Fruit fly (Drosophila melanogaster) whole organism, embryonic: ENCODE results near the gene TH1.

Source experiments
- Atf3 ChIP-seq: fragments of 200-800 bp; sonication (Bioruptor generic); optimal IDR thresholded peaks from 3 replicates; lab custom pipeline; 2016; ENCODE audit warnings: missing biosample characterization, missing genetic modification characterization
- B-H2 ChIP-seq: fragments of 200-800 bp; sonication (Bioruptor generic); optimal IDR thresholded peaks from 2 replicates; lab custom pipeline; 2018; ENCODE audit warnings: missing biosample characterization, mild to moderate bottlenecking, missing genetic modification characterization
- BEAF-32 ChIP-seq: fragments of 200-800 bp; sonication (Bioruptor generic); optimal IDR thresholded peaks from 3 replicates; lab custom pipeline; 2017; ENCODE audit warnings: missing biosample characterization, missing genetic modification characterization, mild to moderate bottlenecking, moderate library complexity, missing genetic modification reagents
- CG11696 ChIP-seq: fragments of 200-800 bp; sonication (Bioruptor generic); IDR thresholded peaks from 2 replicates; pipeline ENCODE4 v1.3.6; 2022; ENCODE audit warnings: missing biosample characterization, missing genetic modification characterization
- CG12744 ChIP-seq: fragments of 200-800 bp; sonication (Bioruptor generic); optimal IDR thresholded peaks from 2 replicates; lab custom pipeline; 2016; ENCODE audit warnings: missing biosample characterization, missing genetic modification characterization
- CG13624 ChIP-seq: fragments of 200-800 bp; sonication (Bioruptor generic); optimal IDR thresholded peaks from 2 replicates; lab custom pipeline; 2016; ENCODE audit warnings: missing biosample characterization, missing genetic modification characterization
- CG1647 ChIP-seq: fragments of 200-800 bp; sonication (Bioruptor generic); optimal IDR thresholded peaks from 3 replicates; lab custom pipeline; 2016; ENCODE audit warnings: missing biosample characterization, missing genetic modification characterization
- CG16815 ChIP-seq: fragments of 200-800 bp; sonication (Bioruptor generic); optimal IDR thresholded peaks from 3 replicates; lab custom pipeline; 2017; ENCODE audit warnings: missing biosample characterization, mild to moderate bottlenecking, missing genetic modification characterization
- CG17829 ChIP-seq: fragments of 200-800 bp; optimal IDR thresholded peaks from 2 replicates; lab custom pipeline; 2019; ENCODE audit warnings: missing biosample characterization, mild to moderate bottlenecking, missing genetic modification characterization, moderate library complexity
- CG18262 ChIP-seq: fragments of 200-800 bp; optimal IDR thresholded peaks from 3 replicates; lab custom pipeline; 2019; ENCODE audit warnings: missing biosample characterization, mild to moderate bottlenecking, missing genetic modification characterization, moderate library complexity
- CG1832 ChIP-seq: fragments of 200-800 bp; sonication (Bioruptor generic); optimal IDR thresholded peaks from 2 replicates; lab custom pipeline; 2017; ENCODE audit warnings: missing biosample characterization, mild to moderate bottlenecking, missing genetic modification characterization, inconsistent platforms
- CG2678 ChIP-seq: fragments of 200-800 bp; sonication (Bioruptor generic); optimal IDR thresholded peaks from 3 replicates; lab custom pipeline; 2019; ENCODE audit warnings: missing biosample characterization, mild to moderate bottlenecking, missing genetic modification characterization, moderate library complexity
- CG2875 ChIP-seq: fragments of 200-800 bp; sonication (Bioruptor generic); optimal IDR thresholded peaks from 2 replicates; lab custom pipeline; 2017; ENCODE audit warnings: missing biosample characterization, mild to moderate bottlenecking, missing genetic modification characterization, missing genetic modification reagents
- CG31365 ChIP-seq: fragments of 200-800 bp; sonication (Bioruptor generic); optimal IDR thresholded peaks from 2 replicates; lab custom pipeline; 2018; ENCODE audit warnings: missing biosample characterization, mild to moderate bottlenecking, missing genetic modification characterization
- CG3281 ChIP-seq: fragments of 200-800 bp; sonication (Bioruptor generic); optimal IDR thresholded peaks from 3 replicates; lab custom pipeline; 2017; ENCODE audit warnings: missing biosample characterization, mild to moderate bottlenecking, missing genetic modification characterization
- CG4617 ChIP-seq: fragments of 200-800 bp; sonication (Bioruptor generic); optimal IDR thresholded peaks from 3 replicates; lab custom pipeline; 2016; ENCODE audit warnings: missing biosample characterization, missing genetic modification characterization, borderline replicate concordance
- CG6175 ChIP-seq: fragments of 200-800 bp; sonication (Bioruptor generic); IDR thresholded peaks from 3 replicates; pipeline ENCODE4 v1.3.6; 2022; ENCODE audit warnings: missing biosample characterization, missing genetic modification characterization
- CG7786 ChIP-seq: fragments of 200-800 bp; sonication (Bioruptor generic); optimal IDR thresholded peaks from 2 replicates; lab custom pipeline; 2016; ENCODE audit warnings: missing biosample characterization, missing genetic modification characterization
- CrebB ChIP-seq: fragments of 200-800 bp; sonication (Bioruptor generic); optimal IDR thresholded peaks from 3 replicates; lab custom pipeline; 2018; ENCODE audit warnings: missing biosample characterization, mild to moderate bottlenecking, missing genetic modification characterization
- D19B ChIP-seq: fragments of 200-800 bp; sonication (Bioruptor generic); optimal IDR thresholded peaks from 2 replicates; lab custom pipeline; 2017; ENCODE audit warnings: missing biosample characterization, mild to moderate bottlenecking, missing genetic modification characterization
- Dll ChIP-seq: fragments of 200-800 bp; sonication (Bioruptor generic); IDR thresholded peaks from 4 replicates; pipeline ENCODE4 v1.3.6; 2022; ENCODE audit warnings: missing biosample characterization, missing genetic modification characterization; ENCODE audit not compliant: partially characterized antibody
- Dref ChIP-seq: fragments of 200-800 bp; sonication (Bioruptor generic); IDR thresholded peaks from 2 replicates; pipeline ENCODE4 v1.3.6; 2022; ENCODE audit warnings: missing biosample characterization, missing genetic modification characterization
- H15 ChIP-seq: fragments of 200-800 bp; sonication (Bioruptor generic); IDR thresholded peaks from 3 replicates; pipeline ENCODE4 v1.3.6; 2022; ENCODE audit warnings: missing biosample characterization, missing genetic modification characterization
- HLH3B ChIP-seq: fragments of 200-800 bp; sonication (Bioruptor generic); IDR thresholded peaks from 2 replicates; pipeline ENCODE4 v1.3.6; 2022; ENCODE audit warnings: missing biosample characterization, missing genetic modification characterization
- NC2β ChIP-seq: fragments of 200-800 bp; sonication (Bioruptor generic); optimal IDR thresholded peaks from 2 replicates; lab custom pipeline; 2016; ENCODE audit warnings: missing biosample characterization, missing genetic modification characterization
- NFAT ChIP-seq: fragments of 200-800 bp; sonication (Bioruptor generic); IDR thresholded peaks from 2 replicates; pipeline ENCODE4 v1.3.6; 2022; ENCODE audit warnings: missing biosample characterization, missing genetic modification characterization
- Rfx ChIP-seq: fragments of 200-800 bp; sonication (Bioruptor generic); IDR thresholded peaks from 2 replicates; pipeline ENCODE4 v1.3.6; 2022; ENCODE audit warnings: missing biosample characterization, missing genetic modification characterization
- Tbp ChIP-seq: fragments of >200 bp; optimal IDR thresholded peaks from 2 replicates; lab custom pipeline; 2018; ENCODE audit warnings: missing biosample characterization, missing genetic modification characterization
- bab2 ChIP-seq: fragments of 200-800 bp; sonication (Bioruptor generic); optimal IDR thresholded peaks from 2 replicates; lab custom pipeline; 2016; ENCODE audit warnings: missing biosample characterization, missing genetic modification characterization
- chm ChIP-seq: fragments of 200-800 bp; sonication (Bioruptor generic); IDR thresholded peaks from 2 replicates; pipeline ENCODE4 v1.3.6; 2022; ENCODE audit warnings: missing biosample characterization, missing genetic modification characterization
- dati ChIP-seq: fragments of 200-800 bp; sonication (Bioruptor generic); IDR thresholded peaks from 2 replicates; pipeline ENCODE4 v1.3.6; 2022; ENCODE audit warnings: missing biosample characterization, missing genetic modification characterization
- eve ChIP-seq, 2 experiments: fragments of >200 bp; optimal IDR thresholded peaks; 2 replicates each; lab custom pipeline; 2017; ENCODE audit warnings: missing biosample characterization in 2 of 2, missing genetic modification characterization in 2 of 2
- eyg ChIP-seq: fragments of 200-800 bp; sonication (Bioruptor generic); optimal IDR thresholded peaks from 3 replicates; lab custom pipeline; 2016; ENCODE audit warnings: missing biosample characterization, missing genetic modification characterization
- gce ChIP-seq: fragments of 200-800 bp; sonication (Bioruptor generic); IDR thresholded peaks from 3 replicates; pipeline ENCODE4 v1.3.6; 2022; ENCODE audit warnings: missing biosample characterization, missing genetic modification characterization
- gro ChIP-seq: fragments of 200-800 bp; sonication (Bioruptor generic); optimal IDR thresholded peaks from 2 replicates; lab custom pipeline; 2016; ENCODE audit warnings: missing biosample characterization, missing genetic modification characterization
- gsb ChIP-seq: fragments of 200-800 bp; sonication (Bioruptor generic); IDR thresholded peaks from 2 replicates; pipeline ENCODE4 v1.3.6; 2022; ENCODE audit warnings: missing biosample characterization, missing genetic modification characterization
- kni ChIP-seq: fragments of 200-800 bp; sonication (Bioruptor generic); optimal IDR thresholded peaks from 3 replicates; lab custom pipeline; 2017; ENCODE audit warnings: mild to moderate bottlenecking, missing biosample characterization, missing genetic modification reagents, missing genetic modification characterization
- nerfin-1 ChIP-seq: fragments of 200-800 bp; sonication (Bioruptor generic); optimal IDR thresholded peaks from 3 replicates; lab custom pipeline; 2019; ENCODE audit warnings: missing biosample characterization, mild to moderate bottlenecking, missing genetic modification characterization, moderate library complexity
- odd ChIP-seq: fragments of 200-800 bp; sonication (Bioruptor generic); optimal IDR thresholded peaks from 2 replicates; lab custom pipeline; 2017; ENCODE audit warnings: missing biosample characterization, mild to moderate bottlenecking, missing genetic modification characterization
- onecut ChIP-seq: fragments of 200-800 bp; sonication (Bioruptor generic); IDR thresholded peaks from 2 replicates; pipeline ENCODE4 v1.3.6; 2022; ENCODE audit warnings: missing biosample characterization, missing genetic modification characterization
- otp ChIP-seq: fragments of 200-800 bp; sonication (Bioruptor generic); IDR thresholded peaks from 3 replicates; pipeline ENCODE4, ENCODE4 v1.3.6; 2022; ENCODE audit warnings: missing biosample characterization, missing genetic modification characterization
- pan ChIP-seq, 4 experiments: fragments of >200 bp in 3 of 4; fragments of 200-800 bp in 1 of 4; sonication (Bioruptor generic) in 1 of 4; optimal IDR thresholded peaks in 3 of 4; IDR thresholded peaks in 1 of 4; 2 replicates each; pipeline versions ENCODE4 v1.3.6 to Lab custom; 2017 to 2022; ENCODE audit warnings: missing biosample characterization in 2 of 4, missing genetic modification characterization in 2 of 4, mixed read lengths in 1 of 4
- pho ChIP-seq: fragments of 200-800 bp; sonication (Bioruptor generic); optimal IDR thresholded peaks from 2 replicates; lab custom pipeline; 2016; ENCODE audit warnings: missing biosample characterization, missing genetic modification characterization
- row ChIP-seq: fragments of 200-800 bp; sonication (Bioruptor generic); IDR thresholded peaks from 3 replicates; pipeline ENCODE4 v1.3.6; 2022; ENCODE audit warnings: missing biosample characterization, missing genetic modification characterization
- sens-2 ChIP-seq: fragments of 200-800 bp; sonication (Bioruptor generic); IDR thresholded peaks from 2 replicates; pipeline ENCODE4 v1.3.6; 2022; ENCODE audit warnings: missing biosample characterization, missing genetic modification characterization
- slou ChIP-seq: fragments of 200-800 bp; sonication (Bioruptor generic); optimal IDR thresholded peaks from 3 replicates; lab custom pipeline; 2016; ENCODE audit warnings: missing biosample characterization, missing genetic modification characterization
- tin ChIP-seq: fragments of 200-800 bp; sonication (Bioruptor generic); optimal IDR thresholded peaks from 3 replicates; lab custom pipeline; 2016; ENCODE audit warnings: missing biosample characterization, missing genetic modification characterization
- unc-4 ChIP-seq: fragments of 200-800 bp; sonication (Bioruptor generic); IDR thresholded peaks from 2 replicates; pipeline ENCODE4 v1.3.6; 2022; ENCODE audit warnings: missing biosample characterization, missing genetic modification characterization; ENCODE audit not compliant: partially characterized antibody
- zf30C ChIP-seq: fragments of 200-800 bp; sonication (Bioruptor generic); optimal IDR thresholded peaks from 3 replicates; lab custom pipeline; 2018; ENCODE audit warnings: missing biosample characterization, mild to moderate bottlenecking, missing genetic modification characterization

The TH1 gene

dm6 chrX:16384843-16385726 lies 6.2 kb downstream of the TH1 start, which contains the start of the genes CG9992 and CG4239 (continued):
- TF ChIP-seq onecut (GFP tag; lab: Robert Waterston, UW) (no peak), Atf3 (GFP tag; lab: Kevin White, UChicago) (no peak), eyg (GFP tag; lab: Kevin White, UChicago) (no peak), unc-4 (GFP tag; lab: Robert Waterston, UW) (peak; percentile 49), row (GFP tag; lab: Robert Waterston, UW) (peak; percentile 89), CG2875 (GFP tag; lab: Kevin White, UChicago) (no peak), CG16815 (GFP tag; lab: Kevin White, UChicago) (peak; percentile 71), CG3281 (peak; percentile 44), D19B (GFP tag; lab: Kevin White, UChicago) (no peak), Rfx (peak; percentile 69; the same call in 1 of the 2 replicates), CG13624 (no peak), gsb (no peak), CG18262 (tag; lab: Kevin White, UChicago) (peak; percentile 36), kni (GFP tag; lab: Kevin White, UChicago) (no peak), pan (optimal IDR thresholded peaks at IDR 0.05; lab: Kevin White, UChicago) (no peak), pan (GFP tag; optimal IDR thresholded peaks at IDR 0.05 in 1 of 2, IDR thresholded peaks at IDR 0.05 in 1 of 2) (no peak), NFAT (GFP tag; lab: Robert Waterston, UW) (peak; percentile 48; the same call in 1 of the 2 replicates), CrebB (tag; lab: Kevin White, UChicago) (no peak), CG12744 (GFP tag; lab: Kevin White, UChicago) (no peak), sens-2 (GFP tag; lab: Robert Waterston, UW) (no peak), zf30C (GFP tag; lab: Kevin White, UChicago) (no peak), BEAF-32 (GFP tag; lab: Kevin White, UChicago) (peak; percentile 87), H15 (no peak), CG2678 (peak; percentile 74), CG6175 (GFP tag; lab: Robert Waterston, UW) (no peak), pho (peak; percentile 11), slou (peak; percentile 60), Dref (GFP tag; lab: Robert Waterston, UW) (peak; percentile 69), CG1832 (GFP tag; lab: Kevin White, UChicago) (no peak), chm (GFP tag; lab: Robert Waterston, UW) (no peak; the same call in 1 of the 2 replicates), B-H2 (GFP tag; lab: Kevin White, UChicago) (no peak), CG31365 (tag; lab: Kevin White, UChicago) (no peak), eve (GFP tag; optimal IDR thresholded peaks at IDR 0.05; lab: Kevin White, UChicago) (no peak), Dll (peak; percentile 70; the same call in 2 of the 4 replicates), nerfin-1 (peak; percentile 29), gro (GFP tag; lab: Kevin White, UChicago) (no peak), odd (GFP tag; lab: Kevin White, UChicago) (no peak), HLH3B (GFP tag; lab: Robert Waterston, UW) (peak; percentile 53; the same call in 1 of the 2 replicates), CG11696 (GFP tag; lab: Robert Waterston, UW) (no peak), dati (GFP tag; lab: Robert Waterston, UW) (no peak), gce (no peak), Tbp (GFP tag; lab: Kevin White, UChicago) (no peak), CG4617 (GFP tag; lab: Kevin White, UChicago) (peak; percentile 59), NC2β (GFP tag; lab: Kevin White, UChicago) (no peak), CG1647 (GFP tag; lab: Kevin White, UChicago) (no peak), CG7786 (peak; percentile 40), tin (GFP tag; lab: Kevin White, UChicago) (peak; percentile 60), CG17829 (tag; lab: Kevin White, UChicago) (peak; percentile 65), otp (GFP tag; lab: Robert Waterston, UW) (no peak), bab2 (GFP tag; lab: Kevin White, UChicago) (peak; percentile 21)
